Fruit fly (Drosophila melanogaster) whole organism, embryonic: ENCODE results near the gene CG42307.

Experiments used
- Aef1 ChIP-seq: fragments of 200-800 bp; sonication (Bioruptor generic); IDR thresholded peaks from 3 replicates; pipeline ENCODE4 v1.3.6; 2022; ENCODE audit warnings: missing biosample characterization, missing genetic modification characterization
- Atf6 ChIP-seq: fragments of 200-800 bp; sonication (Bioruptor generic); IDR thresholded peaks from 2 replicates; pipeline ENCODE4 v1.3.6; 2022; ENCODE audit warnings: missing biosample characterization, missing genetic modification characterization
- BEAF-32 ChIP-seq: fragments of 200-800 bp; sonication (Bioruptor generic); optimal IDR thresholded peaks from 3 replicates; lab custom pipeline; 2017; ENCODE audit warnings: missing biosample characterization, missing genetic modification characterization, mild to moderate bottlenecking, moderate library complexity, missing genetic modification reagents
- Bdp1 ChIP-seq: fragments of 200-800 bp; sonication (Bioruptor generic); optimal IDR thresholded peaks from 3 replicates; lab custom pipeline; 2016; ENCODE audit warnings: missing biosample characterization, missing genetic modification characterization
- CG10209 ChIP-seq: fragments of 200-800 bp; sonication (Bioruptor generic); optimal IDR thresholded peaks from 3 replicates; lab custom pipeline; 2017; ENCODE audit warnings: missing biosample characterization, mild to moderate bottlenecking, missing genetic modification characterization, missing genetic modification reagents
- CG10366 ChIP-seq: fragments of 200-800 bp; sonication (Bioruptor generic); IDR thresholded peaks from 2 replicates; pipeline ENCODE4 v1.3.6; 2022; ENCODE audit warnings: missing biosample characterization, missing genetic modification characterization
- CG11085 ChIP-seq: fragments of 200-800 bp; sonication (Bioruptor generic); IDR thresholded peaks from 2 replicates; pipeline ENCODE4 v1.3.6; 2022; ENCODE audit warnings: missing biosample characterization, missing genetic modification characterization
- CG12219 ChIP-seq: fragments of 200-800 bp; sonication (Bioruptor generic); optimal IDR thresholded peaks from 3 replicates; lab custom pipeline; 2018; ENCODE audit warnings: missing biosample characterization, mild to moderate bottlenecking, missing genetic modification characterization
- CG14014 ChIP-seq: fragments of 200-800 bp; sonication (Bioruptor generic); IDR thresholded peaks from 2 replicates; pipeline ENCODE4 v1.3.6; 2022; ENCODE audit warnings: missing biosample characterization, missing genetic modification characterization
- CG14710 ChIP-seq: fragments of 200-800 bp; sonication (Bioruptor generic); optimal IDR thresholded peaks from 3 replicates; lab custom pipeline; 2019; ENCODE audit warnings: missing biosample characterization, mild to moderate bottlenecking, missing genetic modification characterization, moderate library complexity
- CG16863 ChIP-seq: fragments of 200-800 bp; sonication (Bioruptor generic); optimal IDR thresholded peaks from 3 replicates; lab custom pipeline; 2016; ENCODE audit warnings: missing biosample characterization, missing genetic modification characterization
- CG33213 ChIP-seq: fragments of 200-800 bp; sonication (Bioruptor generic); optimal IDR thresholded peaks from 3 replicates; lab custom pipeline; 2016; ENCODE audit warnings: missing biosample characterization, missing genetic modification characterization
- CG43689 ChIP-seq: fragments of 200-800 bp; sonication (Bioruptor generic); IDR thresholded peaks from 2 replicates; pipeline ENCODE4 v1.3.6; 2022; ENCODE audit warnings: missing biosample characterization, missing genetic modification characterization
- CG4730 ChIP-seq: fragments of 200-800 bp; sonication (Bioruptor generic); IDR thresholded peaks from 2 replicates; pipeline ENCODE4 v1.3.6; 2022; ENCODE audit warnings: missing biosample characterization, missing genetic modification characterization
- CG6175 ChIP-seq: fragments of 200-800 bp; sonication (Bioruptor generic); IDR thresholded peaks from 3 replicates; pipeline ENCODE4 v1.3.6; 2022; ENCODE audit warnings: missing biosample characterization, missing genetic modification characterization
- CG7556 ChIP-seq: fragments of 200-800 bp; sonication (Bioruptor generic); optimal IDR thresholded peaks from 2 replicates; lab custom pipeline; 2017; ENCODE audit warnings: missing biosample characterization, mild to moderate bottlenecking, missing genetic modification characterization
- CG8089 ChIP-seq: fragments of 200-800 bp; sonication (Bioruptor generic); optimal IDR thresholded peaks from 3 replicates; lab custom pipeline; 2016; ENCODE audit warnings: missing biosample characterization, missing genetic modification characterization
- CG8924 ChIP-seq: fragments of 200-800 bp; optimal IDR thresholded peaks from 3 replicates; lab custom pipeline; 2019; ENCODE audit warnings: missing biosample characterization, mild to moderate bottlenecking, missing genetic modification characterization, moderate library complexity
- CHES-1-like ChIP-seq: fragments of 200-800 bp; sonication (Bioruptor generic); optimal IDR thresholded peaks from 2 replicates; lab custom pipeline; 2016; ENCODE audit warnings: missing biosample characterization, missing genetic modification characterization
- D ChIP-seq, 2 experiments: fragments of 200-800 bp in 1 of 2; fragments of >200 bp in 1 of 2; sonication (Bioruptor generic) in 1 of 2; optimal IDR thresholded peaks; 2 replicates in 1 of 2; 3 replicates in 1 of 2; lab custom pipeline; 2017; ENCODE audit warnings: mild to moderate bottlenecking in 1 of 2, missing biosample characterization in 1 of 2, missing genetic modification characterization in 1 of 2, missing genetic modification reagents in 1 of 2
- D19A ChIP-seq: fragments of 200-800 bp; optimal IDR thresholded peaks from 3 replicates; lab custom pipeline; 2019; ENCODE audit warnings: missing biosample characterization, mild to moderate bottlenecking, missing genetic modification characterization, moderate library complexity
- Dip2 ChIP-seq: fragments of 200-800 bp; sonication (Bioruptor generic); IDR thresholded peaks from 2 replicates; pipeline ENCODE4 v1.3.6; 2022; ENCODE audit warnings: missing biosample characterization, missing genetic modification characterization
- Dip3 ChIP-seq: fragments of 200-800 bp; sonication (Bioruptor generic); optimal IDR thresholded peaks from 3 replicates; lab custom pipeline; 2016; ENCODE audit warnings: missing biosample characterization, missing genetic modification characterization
- Ets65A ChIP-seq: fragments of 200-800 bp; sonication (Bioruptor generic); peaks from one replicate; lab custom pipeline; 2016; ENCODE audit warnings: missing biosample characterization, missing genetic modification characterization
- Mes4 ChIP-seq: fragments of 200-800 bp; sonication (Bioruptor generic); optimal IDR thresholded peaks from 2 replicates; lab custom pipeline; 2016; ENCODE audit warnings: missing biosample characterization, missing genetic modification characterization
- Mrtf ChIP-seq: fragments of 200-800 bp; sonication (Bioruptor generic); IDR thresholded peaks from 3 replicates; pipeline ENCODE4 v1.3.6; 2022; ENCODE audit warnings: missing biosample characterization, missing genetic modification characterization
- Myb ChIP-seq: fragments of 200-800 bp; sonication (Bioruptor generic); optimal IDR thresholded peaks from 2 replicates; lab custom pipeline; 2016; ENCODE audit warnings: missing biosample characterization, missing genetic modification characterization
- Sox102F ChIP-seq: fragments of 200-800 bp; sonication (Bioruptor generic); optimal IDR thresholded peaks from 2 replicates; lab custom pipeline; 2018; ENCODE audit warnings: missing biosample characterization, mild to moderate bottlenecking, missing genetic modification characterization, moderate library complexity
- Stat92E ChIP-seq, 3 experiments: fragments of >200 bp in 2 of 3; fragments of 200-800 bp in 1 of 3; sonication (Bioruptor generic) in 1 of 3; optimal IDR thresholded peaks; 2 replicates each; lab custom pipeline; 2017 to 2019; ENCODE audit warnings: missing biosample characterization in 3 of 3, missing genetic modification characterization in 3 of 3, mild to moderate bottlenecking in 1 of 3, moderate library complexity in 1 of 3
- ac ChIP-seq: fragments of 200-800 bp; sonication (Bioruptor generic); optimal IDR thresholded peaks from 3 replicates; lab custom pipeline; 2017; ENCODE audit warnings: missing biosample characterization, mild to moderate bottlenecking, missing genetic modification characterization
- amos ChIP-seq: fragments of 200-800 bp; sonication (Bioruptor generic); IDR thresholded peaks from 2 replicates; pipeline ENCODE4 v1.3.6; 2022; ENCODE audit warnings: missing biosample characterization, missing genetic modification characterization; ENCODE audit not compliant: partially characterized antibody
- ash1 ChIP-seq: fragments of 200-800 bp; sonication (Bioruptor generic); optimal IDR thresholded peaks from 2 replicates; lab custom pipeline; 2018; ENCODE audit warnings: missing biosample characterization, mild to moderate bottlenecking, missing genetic modification characterization
- bsh ChIP-seq, 2 experiments: fragments of 200-800 bp; sonication (Bioruptor generic); optimal IDR thresholded peaks; 2 replicates each; lab custom pipeline; 2017 to 2018; ENCODE audit warnings: mild to moderate bottlenecking in 2 of 2, missing biosample characterization in 2 of 2, missing genetic modification characterization in 2 of 2, moderate library complexity in 1 of 2
- cato ChIP-seq: fragments of 200-800 bp; sonication (Bioruptor generic); optimal IDR thresholded peaks from 2 replicates; lab custom pipeline; 2016; ENCODE audit warnings: missing biosample characterization, missing genetic modification characterization, borderline replicate concordance
- ci ChIP-seq: fragments of 200-800 bp; sonication (Bioruptor generic); IDR thresholded peaks from 3 replicates; pipeline ENCODE4 v1.3.6; 2022; ENCODE audit warnings: missing biosample characterization, missing genetic modification characterization
- crol ChIP-seq: fragments of 200-800 bp; sonication (Bioruptor generic); IDR thresholded peaks from 2 replicates; pipeline ENCODE4 v1.3.6; 2022; ENCODE audit warnings: missing biosample characterization, missing genetic modification characterization
- eve ChIP-seq, 2 experiments: fragments of >200 bp; optimal IDR thresholded peaks; 2 replicates each; lab custom pipeline; 2017; ENCODE audit warnings: missing biosample characterization in 2 of 2, missing genetic modification characterization in 2 of 2
- fd96Cb ChIP-seq: fragments of 200-800 bp; sonication (Bioruptor generic); optimal IDR thresholded peaks from 2 replicates; lab custom pipeline; 2018; ENCODE audit warnings: missing biosample characterization, mild to moderate bottlenecking, missing genetic modification characterization, moderate library complexity
- gro ChIP-seq: fragments of 200-800 bp; sonication (Bioruptor generic); optimal IDR thresholded peaks from 2 replicates; lab custom pipeline; 2016; ENCODE audit warnings: missing biosample characterization, missing genetic modification characterization
- kay ChIP-seq: fragments of 200-800 bp; sonication (Bioruptor generic); optimal IDR thresholded peaks from 2 replicates; lab custom pipeline; 2016; ENCODE audit warnings: missing biosample characterization, missing genetic modification characterization
- nerfin-2 ChIP-seq: fragments of 200-800 bp; sonication (Bioruptor generic); IDR thresholded peaks from 2 replicates; pipeline ENCODE4 v1.3.6; 2022; ENCODE audit warnings: missing biosample characterization, missing genetic modification characterization; ENCODE audit not compliant: partially characterized antibody
- pita ChIP-seq: fragments of 200-800 bp; sonication (Bioruptor generic); optimal IDR thresholded peaks from 2 replicates; lab custom pipeline; 2017; ENCODE audit warnings: missing biosample characterization, mild to moderate bottlenecking, missing genetic modification characterization
- salm ChIP-seq: fragments of 200-800 bp; sonication (Bioruptor generic); optimal IDR thresholded peaks from 2 replicates; lab custom pipeline; 2018; ENCODE audit warnings: missing biosample characterization, mild to moderate bottlenecking, missing genetic modification characterization
- sd ChIP-seq: fragments of 200-800 bp; sonication (Bioruptor generic); optimal IDR thresholded peaks from 3 replicates; lab custom pipeline; 2018; ENCODE audit warnings: missing biosample characterization, mild to moderate bottlenecking, missing genetic modification characterization, moderate library complexity
- sisA ChIP-seq: fragments of 200-800 bp; sonication (Bioruptor generic); IDR thresholded peaks from 2 replicates; pipeline ENCODE4 v1.3.6; 2022; ENCODE audit warnings: missing biosample characterization, missing genetic modification characterization
- tll ChIP-seq, 2 experiments: fragments of 200-800 bp in 1 of 2; fragments of >200 bp in 1 of 2; sonication (Bioruptor generic) in 1 of 2; optimal IDR thresholded peaks; 2 replicates each; lab custom pipeline; 2017 to 2019; ENCODE audit warnings: missing biosample characterization in 2 of 2, missing genetic modification characterization in 2 of 2, mild to moderate bottlenecking in 1 of 2, moderate library complexity in 1 of 2
- tup ChIP-seq: fragments of 200-800 bp; sonication (Bioruptor generic); optimal IDR thresholded peaks from 2 replicates; lab custom pipeline; 2016; ENCODE audit warnings: missing biosample characterization, mild to moderate bottlenecking, missing genetic modification characterization, moderate library complexity
- unc-4 ChIP-seq: fragments of 200-800 bp; sonication (Bioruptor generic); IDR thresholded peaks from 2 replicates; pipeline ENCODE4 v1.3.6; 2022; ENCODE audit warnings: missing biosample characterization, missing genetic modification characterization; ENCODE audit not compliant: partially characterized antibody
- zfh2 ChIP-seq: fragments of 200-800 bp; sonication (Bioruptor generic); optimal IDR thresholded peaks from 2 replicates; lab custom pipeline; 2016; ENCODE audit warnings: missing biosample characterization, missing genetic modification characterization

Gene CG42307

DNA sequence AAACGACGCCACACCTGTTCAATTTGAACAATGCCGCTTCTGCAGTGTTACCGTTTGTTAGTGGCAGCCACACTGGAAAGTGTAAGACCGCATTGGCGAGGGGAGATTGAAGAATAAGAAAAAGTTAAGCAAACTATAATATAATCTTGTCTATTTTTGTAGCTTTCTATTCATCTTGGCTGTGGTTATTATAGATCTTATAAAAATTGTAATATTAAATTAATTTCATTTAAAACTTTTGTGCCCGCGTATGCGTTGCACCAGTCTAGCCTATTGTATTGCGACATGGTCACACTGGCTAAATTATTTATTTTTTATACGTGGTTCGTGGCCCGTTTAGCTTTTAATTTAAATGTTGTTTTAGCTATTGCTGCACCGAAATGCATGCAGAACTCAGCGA, 5.6 kb upstream of the CG42307 start, which contains the start of the genes RhoGEF4 and Rint1 (continued):
- no peak for TF ChIP-seq D19A (tag; lab: Kevin White, UChicago)
- TF ChIP-seq Stat92E (GFP tag; optimal IDR thresholded peaks at IDR 0.05; lab: Kevin White, UChicago): peak in 1 of 3 experiments; percentile 38
- no peak for TF ChIP-seq kay (GFP tag; lab: Kevin White, UChicago)
- TF ChIP-seq CG6175 (GFP tag; lab: Robert Waterston, UW): no peak
- TF ChIP-seq CG10366 (GFP tag; lab: Robert Waterston, UW): peak; percentile 80
- TF ChIP-seq Myb: peak; percentile 79
- TF ChIP-seq cato (GFP tag; lab: Kevin White, UChicago): peak; percentile 36
- peak; percentile 43 for TF ChIP-seq Dip3
- TF ChIP-seq CG12219 (GFP tag; lab: Kevin White, UChicago): no peak
- TF ChIP-seq CG8089 (GFP tag; lab: Kevin White, UChicago): no peak
- TF ChIP-seq Atf6: 0 out of 2 replicates have a peak, but pooled peaks have one; percentile 62
- no peak for TF ChIP-seq pita (GFP tag; lab: Kevin White, UChicago)
- peak; percentile 8 for TF ChIP-seq Mes4 (GFP tag; lab: Kevin White, UChicago)
- peak; percentile 56 for TF ChIP-seq CG7556 (GFP tag; lab: Kevin White, UChicago)
- peak; percentile 26; the same call in 1 of the 2 replicates for TF ChIP-seq amos (GFP tag; lab: Robert Waterston, UW)
- TF ChIP-seq CG33213 (GFP tag; lab: Kevin White, UChicago): no peak
- TF ChIP-seq CG8924: peak; percentile 65
- no peak for TF ChIP-seq ac (GFP tag; lab: Kevin White, UChicago)
- no peak for TF ChIP-seq CG14014
- TF ChIP-seq CG11085: peak; percentile 38; the same call in 1 of the 2 replicates
- peak; percentile 82 for TF ChIP-seq Aef1 (GFP tag; lab: Robert Waterston, UW)
- no peak for TF ChIP-seq CG16863 (GFP tag; lab: Kevin White, UChicago)
- TF ChIP-seq Dip2 (GFP tag; lab: Robert Waterston, UW): no peak
- peak; percentile 72 for TF ChIP-seq Sox102F (GFP tag; lab: Kevin White, UChicago)
- TF ChIP-seq tll (GFP tag; optimal IDR thresholded peaks at IDR 0.05; lab: Kevin White, UChicago): peak in 1 of 2 experiments; percentile 14
- TF ChIP-seq salm: no peak
- TF ChIP-seq eve (GFP tag; optimal IDR thresholded peaks at IDR 0.05; lab: Kevin White, UChicago): no peak
- peak; percentile 53 for TF ChIP-seq zfh2 (GFP tag; lab: Kevin White, UChicago)
- TF ChIP-seq CG43689 (GFP tag; lab: Robert Waterston, UW): no peak
- TF ChIP-seq Ets65A (GFP tag; lab: Kevin White, UChicago): peak; percentile 95
- TF ChIP-seq unc-4 (GFP tag; lab: Robert Waterston, UW): peak; percentile 37; the same call in 1 of the 2 replicates
- no peak for TF ChIP-seq crol
- peak in 1 of 2 experiments; percentile 72 for TF ChIP-seq bsh (GFP tag; optimal IDR thresholded peaks at IDR 0.05; lab: Kevin White, UChicago)
- TF ChIP-seq Bdp1 (GFP tag; lab: Kevin White, UChicago): peak; percentile 37
- peak; percentile 43 for TF ChIP-seq fd96Cb (tag; lab: Kevin White, UChicago)
- TF ChIP-seq D (optimal IDR thresholded peaks at IDR 0.05; lab: Kevin White, UChicago): no peak
- peak; percentile 41 for TF ChIP-seq D (GFP tag; optimal IDR thresholded peaks at IDR 0.05; lab: Kevin White, UChicago)
- peak; percentile 60 for TF ChIP-seq tup (GFP tag; lab: Kevin White, UChicago)
- TF ChIP-seq ci (GFP tag; lab: Robert Waterston, UW): peak; percentile 70; the same call in 2 of the 3 replicates
- peak; percentile 61 for TF ChIP-seq CHES-1-like (GFP tag; lab: Kevin White, UChicago)
- TF ChIP-seq nerfin-2 (GFP tag; lab: Robert Waterston, UW): no peak
- TF ChIP-seq Mrtf (GFP tag; lab: Robert Waterston, UW): 0 out of 3 replicates have a peak, but pooled peaks have one; percentile 36
- TF ChIP-seq CG10209 (GFP tag; lab: Kevin White, UChicago): peak; percentile 63
- TF ChIP-seq BEAF-32 (GFP tag; lab: Kevin White, UChicago): peak; percentile 45
- no peak for TF ChIP-seq ash1 (GFP tag; lab: Kevin White, UChicago)
- peak; percentile 87 for TF ChIP-seq sisA (GFP tag; lab: Robert Waterston, UW)
- TF ChIP-seq sd (tag; lab: Kevin White, UChicago): no peak
- TF ChIP-seq gro (GFP tag; lab: Kevin White, UChicago): no peak
- TF ChIP-seq CG14710 (tag; lab: Kevin White, UChicago): peak; percentile 88
- TF ChIP-seq CG4730 (GFP tag; lab: Robert Waterston, UW): peak; percentile 65; the same call in 1 of the 2 replicates
